Fruit fly (Drosophila melanogaster): Measurements from ENCODE around the gene eIF4E5.

- TF ChIP-seq CG8478 (optimal IDR thresholded peaks at IDR 0.05) (no peak), CTCF (optimal IDR thresholded peaks at IDR 0.05) (no peak)
Observed at dm6 chr3L:7865094-7865746, 29.5 kb upstream of the eIF4E5 start.

Data from S2 (cell line).